Fruit fly (Drosophila melanogaster): ENCODE results near the gene CG13667.

DNA sequence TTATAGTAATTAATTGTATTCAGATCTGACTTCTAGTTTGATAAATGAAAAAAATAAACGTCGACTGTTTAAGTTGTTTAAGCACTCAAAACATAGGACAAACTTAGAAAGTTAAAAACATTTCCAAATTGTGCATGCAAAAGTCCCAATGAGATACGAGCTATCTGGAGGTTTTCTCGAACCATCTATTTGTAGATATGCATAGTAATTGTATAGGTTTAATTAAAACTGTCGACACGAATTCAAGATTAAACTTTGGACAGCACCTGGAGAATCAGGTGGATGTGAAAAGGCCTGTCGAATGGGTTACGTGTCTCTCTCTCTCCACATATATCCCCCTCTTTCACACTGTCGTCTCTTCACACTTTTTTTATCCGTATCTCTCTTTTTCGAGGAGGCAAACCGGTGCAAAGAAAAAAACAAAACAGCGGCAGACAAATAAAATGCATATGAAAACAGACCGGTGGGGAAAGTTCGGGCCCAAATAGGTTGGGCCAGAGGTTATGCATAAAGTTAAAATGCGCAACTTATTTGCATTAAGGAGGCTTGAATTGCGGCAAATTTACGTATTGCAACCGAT, 45.1 kb upstream of the CG13667 start:
- no peak for TF ChIP-seq CG5204 (GFP tag; optimal IDR thresholded peaks at IDR 0.05)
- no peak for TF ChIP-seq CG1620 (GFP tag; optimal IDR thresholded peaks at IDR 0.05)
- no peak for TF ChIP-seq bab1 (GFP tag; optimal IDR thresholded peaks at IDR 0.05)

Measured in whole organism, adult.